Worm (Caenorhabditis elegans) whole organism, L4 larva: ENCODE results near the gene C25E10.13.

Experiments used
- F10B5.3 ChIP-seq: sonication (generic microtip); optimal IDR thresholded peaks from 2 replicates; lab custom pipeline; 2016; ENCODE audit warnings: mild to moderate bottlenecking, missing genetic modification characterization, missing compliant biosample characterization
- F37D6.2 ChIP-seq: sonication (generic microtip); optimal IDR thresholded peaks from 2 replicates; lab custom pipeline; 2016; ENCODE audit warnings: mild to moderate bottlenecking, missing genetic modification characterization, missing compliant biosample characterization
- F44E2.7 ChIP-seq: fragments of 200-800 bp; sonication (Bioruptor generic); IDR thresholded peaks from 2 replicates; pipeline ENCODE4 v2.1.2; 2022; ENCODE audit warnings: missing genetic modification characterization, missing compliant biosample characterization
- F49E8.2 ChIP-seq: sonication (generic microtip); optimal IDR thresholded peaks from 2 replicates; lab custom pipeline; 2016; ENCODE audit warnings: missing compliant biosample characterization, mild to moderate bottlenecking, missing genetic modification characterization, borderline replicate concordance
- T26A8.4 ChIP-seq: fragments of 200-800 bp; sonication (Bioruptor generic); IDR thresholded peaks from 2 replicates; pipeline ENCODE4 v1.3.6; 2022; ENCODE audit warnings: missing genetic modification characterization, missing compliant biosample characterization
- aha-1 ChIP-seq: fragments of 150-350 bp; peaks from one replicate; lab custom pipeline; 2014; ENCODE audit warnings: missing biosample characterization, missing genetic modification characterization
- aly-2 ChIP-seq: sonication (generic microtip); optimal IDR thresholded peaks from 2 replicates; lab custom pipeline; 2018; ENCODE audit warnings: missing biosample characterization, missing genetic modification characterization
- ama-1 ChIP-seq: fragments of 150-350 bp; optimal IDR thresholded peaks from 2 replicates; lab custom pipeline; 2014; ENCODE audit warnings: inconsistent platforms, mixed read lengths
- ceh-28 ChIP-seq: fragments of 150-350 bp; optimal IDR thresholded peaks from 2 replicates; lab custom pipeline; 2014; ENCODE audit warnings: missing biosample characterization, missing genetic modification reagents, missing genetic modification characterization
- ceh-62 ChIP-seq: sonication (generic microtip); optimal IDR thresholded peaks from 2 replicates; lab custom pipeline; 2017; ENCODE audit warnings: missing biosample characterization, missing genetic modification characterization
- ces-1 ChIP-seq: fragments of 150-350 bp; sonication (generic microtip); optimal IDR thresholded peaks from 4 replicates; lab custom pipeline; 2014; ENCODE audit warnings: missing biosample characterization, missing genetic modification reagents, missing genetic modification characterization
- ctbp-1 ChIP-seq: fragments of 200-800 bp; sonication (Bioruptor generic); IDR thresholded peaks from 2 replicates; pipeline ENCODE4 v1.3.6; 2022; ENCODE audit warnings: missing genetic modification reagents, missing genetic modification characterization, missing compliant biosample characterization
- daf-16 ChIP-seq, 3 experiments: sonication (generic microtip); optimal IDR thresholded peaks; 2 replicates each; lab custom pipeline; 2016 to 2017; ENCODE audit warnings: missing genetic modification characterization in 3 of 3, missing genetic modification reagents in 3 of 3, mild to moderate bottlenecking in 2 of 3, missing compliant biosample characterization in 2 of 3, missing biosample characterization in 1 of 3, moderate library complexity in 1 of 3
- daf-8 ChIP-seq: fragments of 200-800 bp; sonication (Bioruptor generic); IDR thresholded peaks from 2 replicates; pipeline ENCODE4 v1.3.6; 2022; ENCODE audit warnings: missing genetic modification characterization, missing compliant biosample characterization
- dmd-8 ChIP-seq: fragments of 200-800 bp; sonication (Bioruptor generic); IDR thresholded peaks from 2 replicates; pipeline ENCODE4 v1.3.6; 2022; ENCODE audit warnings: missing genetic modification characterization, missing compliant biosample characterization
- dmd-9 ChIP-seq: fragments of 200-800 bp; sonication (Bioruptor generic); IDR thresholded peaks from 2 replicates; pipeline ENCODE4 v1.3.6; 2022; ENCODE audit warnings: missing genetic modification reagents, missing genetic modification characterization, missing compliant biosample characterization
- gei-8 ChIP-seq: fragments of 200-800 bp; sonication (Bioruptor generic); optimal IDR thresholded peaks from 2 replicates; lab custom pipeline; 2018; ENCODE audit warnings: mild to moderate bottlenecking, missing genetic modification characterization, missing compliant biosample characterization
- hif-1 ChIP-seq, 2 experiments: sonication (generic microtip); optimal IDR thresholded peaks; 2 replicates each; lab custom pipeline; 2016 to 2017; ENCODE audit warnings: missing compliant biosample characterization in 2 of 2, missing genetic modification characterization in 2 of 2, missing genetic modification reagents in 2 of 2, missing genotype in 2 of 2, mild to moderate bottlenecking in 1 of 2
- hlh-30 ChIP-seq: sonication (generic microtip); optimal IDR thresholded peaks from 2 replicates; lab custom pipeline; 2017; ENCODE audit warnings: antibody characterized with exemption, mild to moderate bottlenecking, missing genetic modification characterization, missing compliant biosample characterization; ENCODE audit not compliant: insufficient read depth
- lin-1 ChIP-seq: fragments of 200-800 bp; sonication (Bioruptor generic); IDR thresholded peaks from 2 replicates; pipeline ENCODE4 v1.3.6; 2022; ENCODE audit warnings: missing genetic modification reagents, missing genetic modification characterization, missing compliant biosample characterization
- lin-13 ChIP-seq: fragments of 150-350 bp; optimal IDR thresholded peaks from 2 replicates; lab custom pipeline; 2014; ENCODE audit warnings: missing biosample characterization, missing genetic modification reagents, missing genetic modification characterization
- lin-38 ChIP-seq: fragments of 200-800 bp; sonication (Bioruptor generic); IDR thresholded peaks from 2 replicates; pipeline ENCODE4 v1.3.6; 2022; ENCODE audit warnings: missing genetic modification reagents, missing genetic modification characterization, missing compliant biosample characterization
- madf-9 ChIP-seq: fragments of 200-800 bp; sonication (Bioruptor generic); conservative IDR thresholded peaks from 2 replicates; pipeline ENCODE4 v1.3.6; 2022; ENCODE audit warnings: missing genetic modification reagents, missing genetic modification characterization, missing compliant biosample characterization
- mdt-29 ChIP-seq: fragments of 200-800 bp; sonication (Bioruptor generic); IDR thresholded peaks from 2 replicates; pipeline ENCODE4 v1.3.6; 2022; ENCODE audit warnings: missing genetic modification reagents, missing genetic modification characterization, missing compliant biosample characterization
- mep-1 ChIP-seq: fragments of 150-350 bp; sonication (generic microtip); optimal IDR thresholded peaks from 3 replicates; lab custom pipeline; 2014; ENCODE audit warnings: missing biosample characterization, missing genetic modification characterization
- mxl-3 ChIP-seq: fragments of 200-800 bp; sonication (Bioruptor generic); optimal IDR thresholded peaks from 2 replicates; lab custom pipeline; 2018; ENCODE audit warnings: mild to moderate bottlenecking, missing genetic modification characterization, missing compliant biosample characterization
- nhr-102 ChIP-seq: sonication (generic microtip); optimal IDR thresholded peaks from 2 replicates; lab custom pipeline; 2016; ENCODE audit warnings: mild to moderate bottlenecking, missing genetic modification characterization, moderate library complexity, missing compliant biosample characterization
- nhr-11 ChIP-seq: fragments of 150-350 bp; optimal IDR thresholded peaks from 2 replicates; lab custom pipeline; 2014; ENCODE audit warnings: missing biosample characterization, missing genetic modification characterization
- nhr-48 ChIP-seq: sonication (generic microtip); optimal IDR thresholded peaks from 2 replicates; lab custom pipeline; 2016; ENCODE audit warnings: mild to moderate bottlenecking, missing genetic modification characterization, missing compliant biosample characterization
- nhr-77 ChIP-seq: fragments of 150-350 bp; optimal IDR thresholded peaks from 2 replicates; lab custom pipeline; 2014; ENCODE audit warnings: missing biosample characterization, missing genetic modification characterization
- pha-4 ChIP-seq, 2 experiments: fragments of 150-350 bp in 1 of 2; fragments of 200-800 bp in 1 of 2; sonication (Bioruptor generic) in 1 of 2; IDR thresholded peaks in 1 of 2; optimal IDR thresholded peaks in 1 of 2; 2 replicates each; pipeline versions ENCODE4 v1.3.6 to Lab custom; 2014 to 2022; ENCODE audit warnings: missing genetic modification characterization in 2 of 2, missing genetic modification reagents in 2 of 2, missing biosample characterization in 1 of 2, missing compliant biosample characterization in 1 of 2
- php-3 ChIP-seq: fragments of 200-800 bp; sonication (Bioruptor generic); IDR thresholded peaks from 2 replicates; pipeline ENCODE4 v1.3.6; 2022; ENCODE audit warnings: missing genetic modification reagents, missing genetic modification characterization, missing compliant biosample characterization
- pqm-1 ChIP-seq: sonication (generic microtip); optimal IDR thresholded peaks from 2 replicates; lab custom pipeline; 2017; ENCODE audit warnings: missing biosample characterization, missing genetic modification characterization
- snpc-1.2 ChIP-seq: fragments of 200-800 bp; sonication (Bioruptor generic); IDR thresholded peaks from 2 replicates; pipeline ENCODE4 v1.3.6; 2022; ENCODE audit warnings: missing genetic modification reagents, missing genetic modification characterization, missing compliant biosample characterization
- snpc-4 ChIP-seq: fragments of 150-350 bp; optimal IDR thresholded peaks from 2 replicates; lab custom pipeline; 2014; ENCODE audit warnings: missing biosample characterization, missing genetic modification characterization
- spr-3 ChIP-seq: fragments of 200-800 bp; sonication (Bioruptor generic); optimal IDR thresholded peaks from 2 replicates; lab custom pipeline; 2018; ENCODE audit warnings: mild to moderate bottlenecking, missing genetic modification characterization, missing compliant biosample characterization
- tag-97 ChIP-seq: fragments of 200-800 bp; sonication (Bioruptor generic); IDR thresholded peaks from 2 replicates; pipeline ENCODE4 v1.3.6; 2022; ENCODE audit warnings: missing genetic modification characterization, missing compliant biosample characterization
- unc-39 ChIP-seq: sonication (generic microtip); optimal IDR thresholded peaks from 2 replicates; lab custom pipeline; 2017; ENCODE audit warnings: missing biosample characterization, missing genetic modification characterization
- unc-62 ChIP-seq, 3 experiments: fragments of 150-350 bp in 1 of 3; sonication (generic microtip); optimal IDR thresholded peaks in 2 of 3; peaks in 1 of 3; 1 replicate in 1 of 3; 2 replicates in 2 of 3; lab custom pipeline; 2014 to 2017; ENCODE audit warnings: missing biosample characterization in 3 of 3, missing genetic modification characterization in 3 of 3, missing genetic modification reagents in 3 of 3, missing genotype in 1 of 3
- zag-1 ChIP-seq: fragments of 150-350 bp; optimal IDR thresholded peaks from 2 replicates; lab custom pipeline; 2014; ENCODE audit warnings: missing biosample characterization, missing genetic modification characterization
- zfp-3 ChIP-seq: fragments of 200-800 bp; sonication (Bioruptor generic); conservative IDR thresholded peaks from 2 replicates; pipeline ENCODE4 v1.3.6; 2022; ENCODE audit warnings: missing genetic modification reagents, missing genetic modification characterization, missing compliant biosample characterization

The C25E10.13 gene

ce11 chrV:9095613-9096317, 36.2 kb downstream of the C25E10.13 start, which contains the start of gene F21C10.10 (continued):
- no peak for TF ChIP-seq dmd-9 (GFP tag; lab: Robert Waterston, UW)
- TF ChIP-seq hif-1 (tag; optimal IDR thresholded peaks at IDR 0.05; lab: Kevin White, UChicago) = peak; percentile 41 to 73
- TF ChIP-seq F37D6.2 (tag; lab: Kevin White, UChicago) = no peak
- TF ChIP-seq lin-1 (GFP tag; lab: Robert Waterston, UW) = peak; percentile 62; the same call in 1 of the 2 replicates
- TF ChIP-seq ctbp-1 (GFP tag; lab: Robert Waterston, UW) = peak; percentile 59; the same call in 1 of the 2 replicates
- peak; percentile 50 for TF ChIP-seq lin-13 (GFP tag; lab: Kevin White, UChicago)
- peak; percentile 76 for TF ChIP-seq mdt-29 (GFP tag; lab: Robert Waterston, UW)
- no peak for TF ChIP-seq F44E2.7
- no peak for TF ChIP-seq ceh-62
- peak; percentile 98 for TF ChIP-seq gei-8 (GFP tag; lab: Kevin White, UChicago)
- peak in 1 of 2 experiments; percentile 98 for TF ChIP-seq unc-62 (GFP tag; optimal IDR thresholded peaks at IDR 0.05 in 1 of 2; lab: Kevin White, UChicago)
- no peak for TF ChIP-seq unc-62 (tag; optimal IDR thresholded peaks at IDR 0.05; lab: Kevin White, UChicago)
- TF ChIP-seq unc-39 (tag; lab: Kevin White, UChicago) = no peak
- TF ChIP-seq F49E8.2 (tag; lab: Kevin White, UChicago) = no peak
- no peak for TF ChIP-seq zag-1 (tag; lab: Kevin White, UChicago)
- TF ChIP-seq spr-3 = peak; percentile 49
- peak; percentile 87 for TF ChIP-seq nhr-11 (tag; lab: Kevin White, UChicago)
- TF ChIP-seq dmd-8 (GFP tag; lab: Robert Waterston, UW) = no peak
- peak; percentile 87 for TF ChIP-seq nhr-77 (tag; lab: Kevin White, UChicago)
- no peak for TF ChIP-seq aly-2 (tag; lab: Kevin White, UChicago)
- TF ChIP-seq madf-9 (GFP tag; lab: Robert Waterston, UW) = peak; percentile 46; the same call in 1 of the 2 replicates
- no peak for TF ChIP-seq snpc-4
- TF ChIP-seq F10B5.3 = no peak
- no peak for TF ChIP-seq ceh-28 (tag; lab: Kevin White, UChicago)
- TF ChIP-seq daf-16 (GFP tag; optimal IDR thresholded peaks at IDR 0.05; lab: Kevin White, UChicago) = peak; percentile 61 to 92
- TF ChIP-seq daf-16 (tag; optimal IDR thresholded peaks at IDR 0.05; lab: Kevin White, UChicago) = peak; percentile 91
- TF ChIP-seq pha-4 (GFP tag; IDR thresholded peaks at IDR 0.05; lab: Robert Waterston, UW) = peak; percentile 76
- peak; percentile 60 for TF ChIP-seq pha-4 (tag; optimal IDR thresholded peaks at IDR 0.05; lab: Kevin White, UChicago)

- TF ChIP-seq mxl-3 (GFP tag; lab: Kevin White, UChicago) (peak; percentile 7), hlh-30 (tag; lab: Kevin White, UChicago) (peak; percentile 52), ama-1 (lab: Kevin White, UChicago) (peak; percentile 27), nhr-48 (tag; lab: Kevin White, UChicago) (no peak), snpc-1.2 (GFP tag; lab: Robert Waterston, UW) (no peak), nhr-102 (tag; lab: Kevin White, UChicago) (no peak)
These were observed 37.2 kb downstream of the C25E10.13 start for ce11 chrV:9096674-9097073.

ce11 chrV:9097213-9097612, 37.7 kb downstream of the C25E10.13 start:
- TF ChIP-seq T26A8.4 = peak; percentile 18; the same call in 1 of the 2 replicates
- TF ChIP-seq php-3 (GFP tag; lab: Robert Waterston, UW) = peak; percentile 17; the same call in 1 of the 2 replicates
- no peak for TF ChIP-seq tag-97 (GFP tag; lab: Robert Waterston, UW)
- TF ChIP-seq daf-8 (GFP tag; lab: Robert Waterston, UW) = no peak
- peak; percentile 39; the same call in 1 of the 2 replicates for TF ChIP-seq lin-38 (GFP tag; lab: Robert Waterston, UW)
- no peak for TF ChIP-seq snpc-4
- no peak for TF ChIP-seq pqm-1 (tag; lab: Kevin White, UChicago)
- TF ChIP-seq ama-1 (lab: Kevin White, UChicago) = peak; percentile 17
- no peak; the same call in 1 of the 2 replicates for TF ChIP-seq mdt-29 (GFP tag; lab: Robert Waterston, UW)
- TF ChIP-seq zfp-3 (GFP tag; lab: Robert Waterston, UW) = peak; percentile 63; the same call in 1 of the 2 replicates
- peak; percentile 0 for TF ChIP-seq mep-1 (tag; lab: Kevin White, UChicago)
- no peak for TF ChIP-seq ces-1
- TF ChIP-seq aha-1 (tag; lab: Kevin White, UChicago) = peak; percentile 24
